Worm (Caenorhabditis elegans): ENCODE data around the gene T16G12.6.

ce11 chrIII:10025989-10026388 is 43.4 kb upstream of the T16G12.6 start, which contains the start of gene ins-22:
- TF ChIP-seq pes-1 (GFP tag; IDR thresholded peaks at IDR 0.05) (no peak), flt-1 (GFP tag; IDR thresholded peaks at IDR 0.05) (no peak), tra-4 (tag; optimal IDR thresholded peaks at IDR 0.05) (no peak), hmbx-1 (tag; optimal IDR thresholded peaks at IDR 0.05) (no peak), ceh-13 (GFP tag; optimal IDR thresholded peaks at IDR 0.05) (no peak)
